Fruit fly (Drosophila melanogaster) whole organism, prepupa: ENCODE data around the gene CG18765.

ENCODE experiments used
- Blimp-1 ChIP-seq: fragments of 200-800 bp; sonication (Bioruptor generic); optimal IDR thresholded peaks from 3 replicates; lab custom pipeline; 2017; ENCODE audit warnings: missing biosample characterization, missing genetic modification characterization, mild to moderate bottlenecking, moderate library complexity, missing genetic modification reagents
- CG6163 ChIP-seq: fragments of 200-800 bp; sonication (Bioruptor generic); IDR thresholded peaks from 3 replicates; pipeline ENCODE4 v1.3.6; 2022; ENCODE audit warnings: missing biosample characterization, missing genetic modification characterization
- CG8119 ChIP-seq: fragments of 200-800 bp; sonication (Bioruptor generic); IDR thresholded peaks from 3 replicates; pipeline ENCODE4 v1.3.6; 2022; ENCODE audit warnings: missing biosample characterization, missing genetic modification characterization
- CG8632 ChIP-seq: fragments of 200-800 bp; sonication (Bioruptor generic); optimal IDR thresholded peaks from 3 replicates; lab custom pipeline; 2016; ENCODE audit warnings: missing biosample characterization, missing genetic modification characterization
- Eip93F ChIP-seq: fragments of 200-800 bp; sonication (Bioruptor generic); optimal IDR thresholded peaks from 2 replicates; lab custom pipeline; 2016; ENCODE audit warnings: missing biosample characterization, mild to moderate bottlenecking, missing genetic modification characterization
- Ets96B ChIP-seq: fragments of 200-800 bp; optimal IDR thresholded peaks from 2 replicates; lab custom pipeline; 2019; ENCODE audit warnings: missing biosample characterization, mild to moderate bottlenecking, missing genetic modification characterization, moderate library complexity
- Hr39 ChIP-seq: fragments of 200-800 bp; sonication (Bioruptor generic); optimal IDR thresholded peaks from 2 replicates; lab custom pipeline; 2016; ENCODE audit warnings: missing biosample characterization, missing genetic modification characterization
- OdsH ChIP-seq: fragments of 200-800 bp; sonication (Bioruptor generic); optimal IDR thresholded peaks from 3 replicates; lab custom pipeline; 2016; ENCODE audit warnings: missing biosample characterization, missing genetic modification characterization
- Sox14 ChIP-seq: fragments of 200-800 bp; sonication (Bioruptor generic); optimal IDR thresholded peaks from 3 replicates; lab custom pipeline; 2016; ENCODE audit warnings: missing biosample characterization, missing genetic modification characterization
- acj6 ChIP-seq: fragments of 200-800 bp; sonication (Bioruptor generic); optimal IDR thresholded peaks from 3 replicates; lab custom pipeline; 2016; ENCODE audit warnings: missing biosample characterization, missing genetic modification characterization
- eg ChIP-seq: fragments of 200-800 bp; sonication (Bioruptor generic); IDR thresholded peaks from 3 replicates; pipeline ENCODE4 v1.3.6; 2022; ENCODE audit warnings: missing biosample characterization, missing genetic modification characterization
- pdm3 ChIP-seq: fragments of 200-800 bp; sonication (Bioruptor generic); optimal IDR thresholded peaks from 3 replicates; lab custom pipeline; 2016; ENCODE audit warnings: missing biosample characterization, missing genetic modification characterization
- ss ChIP-seq, 2 experiments: fragments of 200-800 bp; sonication (Bioruptor generic); optimal IDR thresholded peaks; 2 replicates in 1 of 2; 3 replicates in 1 of 2; lab custom pipeline; 2017 to 2018; ENCODE audit warnings: mild to moderate bottlenecking in 2 of 2, missing biosample characterization in 2 of 2, missing genetic modification characterization in 2 of 2, moderate library complexity in 1 of 2
- vri ChIP-seq: fragments of 200-800 bp; sonication (Bioruptor generic); optimal IDR thresholded peaks from 3 replicates; lab custom pipeline; 2016; ENCODE audit warnings: missing biosample characterization, mild to moderate bottlenecking, missing genetic modification characterization

dm6 chr3R:11661712-11662111, 29.9 kb downstream of the CG18765 start:
- TF ChIP-seq Hr39 (GFP tag; lab: Kevin White, UChicago) (no peak), Eip93F (GFP tag; lab: Kevin White, UChicago) (no peak), CG8119 (peak; percentile 66; the same call in 2 of the 3 replicates), vri (GFP tag; lab: Kevin White, UChicago) (no peak), CG6163 (GFP tag; lab: Robert Waterston, UW) (peak; percentile 64; the same call in 2 of the 3 replicates), acj6 (GFP tag; lab: Kevin White, UChicago) (peak; percentile 39), Sox14 (GFP tag; lab: Kevin White, UChicago) (peak; percentile 37), eg (peak; percentile 69; the same call in 2 of the 3 replicates), OdsH (GFP tag; lab: Kevin White, UChicago) (peak; percentile 43), pdm3 (GFP tag; lab: Kevin White, UChicago) (peak; percentile 59), Blimp-1 (no peak), ss (GFP tag; optimal IDR thresholded peaks at IDR 0.05; lab: Kevin White, UChicago) (peak; percentile 30 to 51), CG8632 (GFP tag; lab: Kevin White, UChicago) (peak; percentile 10), Ets96B (tag; lab: Kevin White, UChicago) (peak; percentile 43)
